Worm (Caenorhabditis elegans): Measurements from ENCODE around the gene sel-13.
"Not testable (repeated sequence)": the region's sequence is repeated elsewhere in the genome, so short reads cannot be mapped to it uniquely, and the experiment has no call there.

sel-13 gene

DNA sequence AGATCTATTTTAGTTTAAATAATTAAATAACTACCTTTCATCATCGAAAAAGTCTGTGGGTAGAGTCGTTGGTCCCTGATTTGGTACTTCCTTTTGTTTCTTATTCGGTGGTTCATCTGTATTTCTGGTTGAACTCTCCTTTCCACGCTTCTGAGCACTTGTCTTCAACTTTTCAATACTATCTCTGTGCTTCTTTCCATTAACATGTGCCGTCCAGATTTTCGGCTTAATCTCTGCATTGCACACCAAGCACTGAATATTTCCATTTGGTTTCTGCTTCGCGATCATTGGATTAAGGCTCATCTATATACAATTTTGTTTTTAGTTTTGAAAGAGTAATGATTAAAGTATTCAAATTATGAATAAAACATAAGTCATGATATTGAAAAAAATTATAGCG, at the start of gene sel-13:
Gene sel-13 (minus strand): TSS at position 303 of the 400 bp plus-strand sequence.
- TF ChIP-seq lin-13 (tag; optimal IDR thresholded peaks at IDR 0.05) (no peak), blmp-1 (tag; optimal IDR thresholded peaks at IDR 0.05) (no peak), nhr-76 (tag; optimal IDR thresholded peaks at IDR 0.05) (no peak), unc-62 (GFP tag; optimal IDR thresholded peaks at IDR 0.05) (no peak), mep-1 (tag; optimal IDR thresholded peaks at IDR 0.05) (no peak), ham-2 (GFP tag; optimal IDR thresholded peaks at IDR 0.05) (no peak), elt-1 (tag; optimal IDR thresholded peaks at IDR 0.05; ENCODE audit: borderline replicate concordance, insufficient read depth) (no peak), nhr-237 (tag; optimal IDR thresholded peaks at IDR 0.05) (no peak), zip-8 (tag; optimal IDR thresholded peaks at IDR 0.05) (no peak)

ce11 chrIII:4748666-4749065, 48.6 kb upstream of the sel-13 start:
- no peak for TF ChIP-seq unc-62 (GFP tag; optimal IDR thresholded peaks at IDR 0.05)
- TF ChIP-seq drap-1 (GFP tag; optimal IDR thresholded peaks at IDR 0.05): no peak
- TF ChIP-seq zip-8 (tag; optimal IDR thresholded peaks at IDR 0.05): no peak

DNA sequence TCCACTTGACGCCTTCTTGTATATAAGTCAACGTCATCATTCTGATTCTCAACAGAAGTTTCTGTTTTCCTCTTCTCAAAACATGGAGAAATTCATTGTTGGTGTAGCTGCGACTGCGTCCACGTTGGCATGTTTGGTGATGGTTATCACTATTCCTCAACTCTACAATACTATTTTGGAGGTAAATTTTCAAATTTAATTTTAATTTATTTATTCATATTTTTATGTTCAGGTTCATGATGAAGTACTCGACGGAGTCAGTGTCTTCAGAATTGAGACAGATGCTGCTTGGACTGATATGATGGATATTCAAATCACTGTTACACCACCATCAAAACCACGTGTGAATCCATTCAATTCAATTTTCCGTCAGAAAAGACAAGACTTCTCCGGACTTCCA, 48.1 kb upstream of the sel-13 start, which contains the start of gene col-89:
Gene col-89 (plus strand): TSS at position 19 of the 400 bp plus-strand sequence.
- TF ChIP-seq unc-120 (tag; optimal IDR thresholded peaks at IDR 0.05; ENCODE audit: poor library complexity, severe bottlenecking) (no peak), drap-1 (GFP tag; optimal IDR thresholded peaks at IDR 0.05) (no peak), snpc-4 (tag; optimal IDR thresholded peaks at IDR 0.05) (no peak), nhr-237 (tag; optimal IDR thresholded peaks at IDR 0.05) (no peak), nhr-2 (tag; optimal IDR thresholded peaks at IDR 0.05) (no peak), elt-1 (tag; optimal IDR thresholded peaks at IDR 0.05; ENCODE audit: borderline replicate concordance, insufficient read depth) (no peak), M03D4.4 (tag; optimal IDR thresholded peaks at IDR 0.05) (no peak), nhr-12 (tag; optimal IDR thresholded peaks at IDR 0.05) (no peak), hlh-1 (tag; optimal IDR thresholded peaks at IDR 0.05) (no peak), ces-1 (GFP tag; optimal IDR thresholded peaks at IDR 0.05) (no peak), cnd-1 (tag; optimal IDR thresholded peaks at IDR 0.05) (no peak), ceh-39 (tag; optimal IDR thresholded peaks at IDR 0.05) (no peak), ceh-43 (GFP tag; optimal IDR thresholded peaks at IDR 0.05) (no peak), mls-2 (tag; optimal IDR thresholded peaks at IDR 0.05) (no peak), mab-5 (tag; optimal IDR thresholded peaks at IDR 0.05) (no peak), flh-1 (GFP tag; optimal IDR thresholded peaks at IDR 0.05) (no peak), bed-3 (GFP tag; optimal IDR thresholded peaks at IDR 0.05) (no peak), nhr-76 (tag; optimal IDR thresholded peaks at IDR 0.05) (no peak), nhr-28 (tag; optimal IDR thresholded peaks at IDR 0.05) (no peak)

DNA sequence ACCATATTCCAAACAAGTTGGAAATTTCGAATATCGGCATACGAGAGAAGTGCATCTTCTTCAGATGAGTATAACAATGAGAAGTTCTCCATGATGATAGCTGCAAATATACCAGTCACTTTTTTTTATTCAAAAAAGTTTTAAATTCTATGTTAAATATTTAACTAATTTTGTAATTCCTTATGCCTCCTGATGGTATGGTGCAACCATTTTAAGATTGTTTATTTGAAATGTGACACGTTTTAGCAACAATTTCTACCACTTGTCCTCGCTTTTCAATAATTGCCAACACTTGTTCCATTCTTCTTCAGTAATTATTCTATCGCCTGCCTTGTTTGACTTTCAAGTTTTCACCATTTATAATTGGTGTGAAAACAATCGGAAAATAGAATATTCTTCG, 45.9 kb upstream of the sel-13 start, which contains the start of gene F17C8.6:
Gene F17C8.6 (minus strand): TSS at position 101 of the 400 bp plus-strand sequence.
- no peak for TF ChIP-seq sptf-1 (tag; optimal IDR thresholded peaks at IDR 0.05)

- not testable (repeated sequence) for TF ChIP-seq nhr-2 (tag; optimal IDR thresholded peaks at IDR 0.05); nhr-12 (tag; optimal IDR thresholded peaks at IDR 0.05); bed-3 (GFP tag; optimal IDR thresholded peaks at IDR 0.05)
These were observed 42.6 kb upstream of the sel-13 start, which contains the start of gene twk-6 for ce11 chrIII:4742620-4743019. TSS of gene twk-6 (plus strand) at chrIII:4742920.

- TF ChIP-seq unc-120 (tag; optimal IDR thresholded peaks at IDR 0.05; ENCODE audit: poor library complexity, severe bottlenecking) (no peak), bed-3 (GFP tag; optimal IDR thresholded peaks at IDR 0.05) (no peak), nhr-2 (tag; optimal IDR thresholded peaks at IDR 0.05) (no peak)
These were observed 40.8 kb upstream of the sel-13 start for ce11 chrIII:4740820-4741219.

ce11 chrIII:4739975-4740374, 40.0 kb upstream of the sel-13 start, which contains the start of gene ras-2:
TSS of gene ras-2 (minus strand) at chrIII:4740075.
- no peak for TF ChIP-seq drap-1 (GFP tag; optimal IDR thresholded peaks at IDR 0.05)
- TF ChIP-seq elt-3 (tag; optimal IDR thresholded peaks at IDR 0.05): no peak
- TF ChIP-seq unc-62 (GFP tag; optimal IDR thresholded peaks at IDR 0.05): no peak
- no peak for TF ChIP-seq ztf-11 (tag; optimal IDR thresholded peaks at IDR 0.05)
- TF ChIP-seq zip-8 (tag; optimal IDR thresholded peaks at IDR 0.05): no peak
- TF ChIP-seq ces-1 (GFP tag; optimal IDR thresholded peaks at IDR 0.05): no peak
- no peak for TF ChIP-seq nhr-12 (tag; optimal IDR thresholded peaks at IDR 0.05)
- TF ChIP-seq unc-39 (tag; optimal IDR thresholded peaks at IDR 0.05): no peak
